Fruit fly (Drosophila melanogaster) whole organism, embryonic: ENCODE data around the gene CG7878.
A peak's percentile ranks its signal among the peaks of the same experiment; 100 is the strongest.

Experiments
- Aef1 ChIP-seq: fragments of 200-800 bp; sonication (Bioruptor generic); IDR thresholded peaks from 3 replicates; pipeline ENCODE4 v1.3.6; 2022; ENCODE audit warnings: missing biosample characterization, missing genetic modification characterization
- C15 ChIP-seq: fragments of 200-800 bp; sonication (Bioruptor generic); IDR thresholded peaks from 3 replicates; pipeline ENCODE4 v1.3.6; 2022; ENCODE audit warnings: missing biosample characterization, missing genetic modification characterization
- CG11504 ChIP-seq: fragments of 200-800 bp; sonication (Bioruptor generic); optimal IDR thresholded peaks from 3 replicates; lab custom pipeline; 2019; ENCODE audit warnings: missing biosample characterization, mild to moderate bottlenecking, missing genetic modification characterization, moderate library complexity
- CG12104 ChIP-seq: fragments of 200-800 bp; sonication (Bioruptor generic); optimal IDR thresholded peaks from 3 replicates; lab custom pipeline; 2016; ENCODE audit warnings: missing biosample characterization, missing genetic modification characterization
- CG12659 ChIP-seq: fragments of 200-800 bp; sonication (Bioruptor generic); optimal IDR thresholded peaks from 3 replicates; lab custom pipeline; 2017; ENCODE audit warnings: mild to moderate bottlenecking, missing biosample characterization, missing genetic modification reagents, missing genetic modification characterization
- CG12769 ChIP-seq: fragments of 200-800 bp; sonication (Bioruptor generic); optimal IDR thresholded peaks from 2 replicates; lab custom pipeline; 2019; ENCODE audit warnings: missing biosample characterization, mild to moderate bottlenecking, missing genetic modification characterization, moderate library complexity
- CG14667 ChIP-seq: fragments of 200-800 bp; sonication (Bioruptor generic); IDR thresholded peaks from 2 replicates; pipeline ENCODE4 v1.3.6; 2022; ENCODE audit warnings: missing biosample characterization, missing genetic modification characterization
- CG1602 ChIP-seq: fragments of 200-800 bp; sonication (Bioruptor generic); optimal IDR thresholded peaks from 3 replicates; lab custom pipeline; 2016; ENCODE audit warnings: missing biosample characterization, missing genetic modification characterization
- CG1603 ChIP-seq: fragments of 200-800 bp; sonication (Bioruptor generic); optimal IDR thresholded peaks from 2 replicates; lab custom pipeline; 2019; ENCODE audit warnings: missing biosample characterization, mild to moderate bottlenecking, missing genetic modification characterization, moderate library complexity
- CG16815 ChIP-seq: fragments of 200-800 bp; sonication (Bioruptor generic); optimal IDR thresholded peaks from 3 replicates; lab custom pipeline; 2017; ENCODE audit warnings: missing biosample characterization, mild to moderate bottlenecking, missing genetic modification characterization
- CG1832 ChIP-seq: fragments of 200-800 bp; sonication (Bioruptor generic); optimal IDR thresholded peaks from 2 replicates; lab custom pipeline; 2017; ENCODE audit warnings: missing biosample characterization, mild to moderate bottlenecking, missing genetic modification characterization, inconsistent platforms
- CG18619 ChIP-seq: fragments of 200-800 bp; sonication (Bioruptor generic); optimal IDR thresholded peaks from 3 replicates; lab custom pipeline; 2017; ENCODE audit warnings: missing biosample characterization, mild to moderate bottlenecking, missing genetic modification characterization
- CG2889 ChIP-seq: fragments of 200-800 bp; sonication (Bioruptor generic); IDR thresholded peaks from 3 replicates; pipeline ENCODE4 v1.3.6; 2022; ENCODE audit warnings: missing biosample characterization, missing genetic modification characterization
- CG3847 ChIP-seq: fragments of 200-800 bp; sonication (Bioruptor generic); IDR thresholded peaks from 2 replicates; pipeline ENCODE4 v1.3.6; 2022; ENCODE audit warnings: missing biosample characterization, missing genetic modification characterization
- CG6791 ChIP-seq: fragments of 200-800 bp; sonication (Bioruptor generic); IDR thresholded peaks from 3 replicates; pipeline ENCODE4 v1.3.6; 2022; ENCODE audit warnings: missing biosample characterization, missing genetic modification characterization; ENCODE audit not compliant: partially characterized antibody
- CG7271 ChIP-seq: fragments of 200-800 bp; sonication (Bioruptor generic); optimal IDR thresholded peaks from 2 replicates; lab custom pipeline; 2018; ENCODE audit warnings: missing biosample characterization, mild to moderate bottlenecking, missing genetic modification characterization, moderate library complexity
- CG7357 ChIP-seq: fragments of 200-800 bp; sonication (Bioruptor generic); IDR thresholded peaks from 3 replicates; pipeline ENCODE4 v1.3.6; 2022; ENCODE audit warnings: missing biosample characterization, missing genetic modification characterization
- CG7372 ChIP-seq: fragments of 200-800 bp; sonication (Bioruptor generic); IDR thresholded peaks from 2 replicates; pipeline ENCODE4 v1.3.6; 2022; ENCODE audit warnings: missing biosample characterization, missing genetic modification characterization
- CG7928 ChIP-seq: fragments of 200-800 bp; sonication (Bioruptor generic); optimal IDR thresholded peaks from 2 replicates; lab custom pipeline; 2017; ENCODE audit warnings: missing biosample characterization, mild to moderate bottlenecking, missing genetic modification characterization
- CTCF ChIP-seq: fragments of 200-800 bp; sonication (Bioruptor generic); optimal IDR thresholded peaks from 2 replicates; lab custom pipeline; 2017; ENCODE audit warnings: missing biosample characterization, mild to moderate bottlenecking, missing genetic modification characterization, moderate library complexity
- Dad ChIP-seq: fragments of 200-800 bp; sonication (Bioruptor generic); optimal IDR thresholded peaks from 3 replicates; lab custom pipeline; 2016; ENCODE audit warnings: missing biosample characterization, missing genetic modification characterization
- Dfd ChIP-seq, 2 experiments: fragments of >200 bp; optimal IDR thresholded peaks; 2 replicates each; lab custom pipeline; 2017; ENCODE audit warnings: missing biosample characterization in 2 of 2, missing genetic modification characterization in 2 of 2
- Ets97D ChIP-seq: fragments of 200-800 bp; sonication (Bioruptor generic); optimal IDR thresholded peaks from 3 replicates; lab custom pipeline; 2016; ENCODE audit warnings: missing biosample characterization, missing genetic modification characterization
- Fer3 ChIP-seq: fragments of 200-800 bp; sonication (Bioruptor generic); optimal IDR thresholded peaks from 2 replicates; lab custom pipeline; 2018; ENCODE audit warnings: missing biosample characterization, mild to moderate bottlenecking, missing genetic modification characterization, moderate library complexity
- Hr39 ChIP-seq: fragments of >200 bp; optimal IDR thresholded peaks from 2 replicates; lab custom pipeline; 2017
- NFAT ChIP-seq: fragments of 200-800 bp; sonication (Bioruptor generic); IDR thresholded peaks from 2 replicates; pipeline ENCODE4 v1.3.6; 2022; ENCODE audit warnings: missing biosample characterization, missing genetic modification characterization
- Oli ChIP-seq: fragments of 200-800 bp; sonication (Bioruptor generic); optimal IDR thresholded peaks from 2 replicates; lab custom pipeline; 2018; ENCODE audit warnings: missing biosample characterization, mild to moderate bottlenecking, missing genetic modification characterization, moderate library complexity
- Ptx1 ChIP-seq: fragments of 200-800 bp; sonication (Bioruptor generic); IDR thresholded peaks from 2 replicates; pipeline ENCODE4 v1.3.6; 2022; ENCODE audit warnings: missing biosample characterization, missing genetic modification characterization
- Side ChIP-seq: fragments of 200-800 bp; sonication (Bioruptor generic); optimal IDR thresholded peaks from 2 replicates; lab custom pipeline; 2016; ENCODE audit warnings: missing biosample characterization, missing genetic modification characterization
- btn ChIP-seq: fragments of 200-800 bp; sonication (Bioruptor generic); optimal IDR thresholded peaks from 2 replicates; lab custom pipeline; 2016; ENCODE audit warnings: missing biosample characterization, missing genetic modification characterization
- chif ChIP-seq, 2 experiments: fragments of 200-800 bp; sonication (Bioruptor generic); optimal IDR thresholded peaks; 3 replicates each; lab custom pipeline; 2016; ENCODE audit warnings: missing biosample characterization in 2 of 2, missing genetic modification characterization in 2 of 2
- gcm2 ChIP-seq: fragments of 200-800 bp; sonication (Bioruptor generic); optimal IDR thresholded peaks from 2 replicates; lab custom pipeline; 2016; ENCODE audit warnings: missing biosample characterization, missing genetic modification characterization
- ham ChIP-seq: fragments of 200-800 bp; sonication (Bioruptor generic); IDR thresholded peaks from 2 replicates; pipeline ENCODE4 v1.3.6; 2022; ENCODE audit warnings: missing biosample characterization, missing genetic modification characterization
- inv ChIP-seq: fragments of 200-800 bp; sonication (Bioruptor generic); IDR thresholded peaks from 2 replicates; pipeline ENCODE4 v1.3.6; 2022; ENCODE audit warnings: missing biosample characterization, missing genetic modification characterization; ENCODE audit not compliant: partially characterized antibody
- jumu ChIP-seq: fragments of 200-800 bp; sonication (Bioruptor generic); optimal IDR thresholded peaks from 3 replicates; lab custom pipeline; 2016; ENCODE audit warnings: missing biosample characterization, missing genetic modification characterization
- kni ChIP-seq: fragments of 200-800 bp; sonication (Bioruptor generic); optimal IDR thresholded peaks from 3 replicates; lab custom pipeline; 2017; ENCODE audit warnings: mild to moderate bottlenecking, missing biosample characterization, missing genetic modification reagents, missing genetic modification characterization
- knrl ChIP-seq: fragments of 200-800 bp; sonication (Bioruptor generic); IDR thresholded peaks from 3 replicates; pipeline ENCODE4 v1.3.6; 2022; ENCODE audit warnings: missing biosample characterization, missing genetic modification characterization; ENCODE audit not compliant: partially characterized antibody
- maf-S ChIP-seq: fragments of 200-800 bp; sonication (Bioruptor generic); optimal IDR thresholded peaks from 2 replicates; lab custom pipeline; 2016; ENCODE audit warnings: missing biosample characterization, missing genetic modification characterization
- nmo ChIP-seq: fragments of 200-800 bp; sonication (Bioruptor generic); optimal IDR thresholded peaks from 2 replicates; lab custom pipeline; 2018; ENCODE audit warnings: missing biosample characterization, mild to moderate bottlenecking, missing genetic modification characterization, moderate library complexity
- otp ChIP-seq: fragments of 200-800 bp; sonication (Bioruptor generic); IDR thresholded peaks from 3 replicates; pipeline ENCODE4, ENCODE4 v1.3.6; 2022; ENCODE audit warnings: missing biosample characterization, missing genetic modification characterization
- pita ChIP-seq: fragments of 200-800 bp; sonication (Bioruptor generic); optimal IDR thresholded peaks from 2 replicates; lab custom pipeline; 2017; ENCODE audit warnings: missing biosample characterization, mild to moderate bottlenecking, missing genetic modification characterization
- psq ChIP-seq: fragments of 200-800 bp; sonication (Bioruptor generic); optimal IDR thresholded peaks from 2 replicates; lab custom pipeline; 2017; ENCODE audit warnings: missing biosample characterization, missing genetic modification characterization
- sc ChIP-seq, 3 experiments: fragments of >200 bp in 2 of 3; fragments of 200-800 bp in 1 of 3; sonication (Bioruptor generic) in 1 of 3; optimal IDR thresholded peaks; 2 replicates in 2 of 3; 3 replicates in 1 of 3; lab custom pipeline; 2017; ENCODE audit warnings: mild to moderate bottlenecking in 1 of 3, missing biosample characterization in 1 of 3, missing genetic modification characterization in 1 of 3, missing genetic modification reagents in 1 of 3
- so ChIP-seq: fragments of 200-800 bp; sonication (Bioruptor generic); IDR thresholded peaks from 3 replicates; pipeline ENCODE4 v1.3.6; 2022; ENCODE audit warnings: missing biosample characterization, missing genetic modification characterization
- twi ChIP-seq: fragments of 200-800 bp; optimal IDR thresholded peaks from 2 replicates; lab custom pipeline; 2019; ENCODE audit warnings: missing biosample characterization, mild to moderate bottlenecking, missing genetic modification characterization, moderate library complexity
- unc-4 ChIP-seq: fragments of 200-800 bp; sonication (Bioruptor generic); IDR thresholded peaks from 2 replicates; pipeline ENCODE4 v1.3.6; 2022; ENCODE audit warnings: missing biosample characterization, missing genetic modification characterization; ENCODE audit not compliant: partially characterized antibody
- vfl ChIP-seq: fragments of 200-800 bp; sonication (Bioruptor generic); optimal IDR thresholded peaks from 2 replicates; lab custom pipeline; 2016; ENCODE audit warnings: missing biosample characterization, missing genetic modification characterization
- vvl ChIP-seq: fragments of 200-800 bp; sonication (Bioruptor generic); IDR thresholded peaks from 2 replicates; pipeline ENCODE4 v1.3.6; 2022; ENCODE audit warnings: missing biosample characterization, missing genetic modification characterization
- wdn ChIP-seq: fragments of 200-800 bp; sonication (Bioruptor generic); IDR thresholded peaks from 2 replicates; pipeline ENCODE4 v1.3.6; 2022; ENCODE audit warnings: missing biosample characterization, missing genetic modification characterization
- zfh2 ChIP-seq: fragments of 200-800 bp; sonication (Bioruptor generic); optimal IDR thresholded peaks from 2 replicates; lab custom pipeline; 2016; ENCODE audit warnings: missing biosample characterization, missing genetic modification characterization

CG7878 gene

dm6 chr3R:8126316-8127150 lies 4.0 kb downstream of the CG7878 start, which contains the start of the genes CG9667 and Arl8 (continued):
- no peak for TF ChIP-seq inv (GFP tag; lab: Robert Waterston, UW)
- no peak for TF ChIP-seq CTCF (GFP tag; lab: Kevin White, UChicago)
- TF ChIP-seq CG12104: peak; percentile 70
- TF ChIP-seq twi (tag; lab: Kevin White, UChicago): peak; percentile 34
- no peak for TF ChIP-seq CG7271
- TF ChIP-seq chif (GFP tag; optimal IDR thresholded peaks at IDR 0.05; lab: Kevin White, UChicago): peak in 1 of 2 experiments; percentile 19
- TF ChIP-seq CG1603: peak; percentile 42
- TF ChIP-seq CG16815 (GFP tag; lab: Kevin White, UChicago): peak; percentile 8
- TF ChIP-seq Aef1: peak; percentile 58
- TF ChIP-seq otp: no peak
- TF ChIP-seq psq (GFP tag; lab: Kevin White, UChicago): peak; percentile 38
- TF ChIP-seq CG1832: no peak
- TF ChIP-seq Oli (tag; lab: Kevin White, UChicago): peak; percentile 53
- TF ChIP-seq CG12769: peak; percentile 56
- peak; percentile 62 for TF ChIP-seq Fer3 (tag; lab: Kevin White, UChicago)
- TF ChIP-seq CG1602 (GFP tag; lab: Kevin White, UChicago): peak; percentile 71
- no peak for TF ChIP-seq Dad
- peak; percentile 33 for TF ChIP-seq kni (GFP tag; lab: Kevin White, UChicago)
- TF ChIP-seq unc-4 (GFP tag; lab: Robert Waterston, UW): no peak
- TF ChIP-seq C15 (GFP tag; lab: Robert Waterston, UW): no peak
- TF ChIP-seq Side (GFP tag; lab: Kevin White, UChicago): no peak
- TF ChIP-seq so (GFP tag; lab: Robert Waterston, UW): no peak
- peak; percentile 65 for TF ChIP-seq CG14667
- TF ChIP-seq Ets97D (GFP tag; lab: Kevin White, UChicago): peak; percentile 38
- TF ChIP-seq CG18619: peak; percentile 37
- peak; percentile 86 for TF ChIP-seq nmo (GFP tag; lab: Kevin White, UChicago)
- TF ChIP-seq vvl (GFP tag; lab: Robert Waterston, UW): peak; percentile 68
- TF ChIP-seq pita (GFP tag; lab: Kevin White, UChicago): no peak
- TF ChIP-seq wdn (GFP tag; lab: Robert Waterston, UW): no peak
- TF ChIP-seq Dfd (GFP tag; optimal IDR thresholded peaks at IDR 0.05; lab: Kevin White, UChicago): no peak
- TF ChIP-seq CG6791 (GFP tag; lab: Robert Waterston, UW): no peak
- TF ChIP-seq CG2889: no peak
- 0 out of 2 replicates have a peak, but pooled peaks have one; percentile 52 for TF ChIP-seq NFAT
- TF ChIP-seq CG7928: peak; percentile 7
- no peak for TF ChIP-seq btn
- TF ChIP-seq CG11504 (tag; lab: Kevin White, UChicago): peak; percentile 75
- peak; percentile 67 for TF ChIP-seq CG3847 (GFP tag; lab: Robert Waterston, UW)
- no peak for TF ChIP-seq maf-S (GFP tag; lab: Kevin White, UChicago)
- TF ChIP-seq vfl (GFP tag; lab: Kevin White, UChicago): no peak
- no peak for TF ChIP-seq Hr39 (lab: Kevin White, UChicago)
- TF ChIP-seq gcm2: no peak
- TF ChIP-seq ham (GFP tag; lab: Robert Waterston, UW): no peak
- TF ChIP-seq CG7357 (GFP tag; lab: Robert Waterston, UW): no peak
- no peak for TF ChIP-seq sc (optimal IDR thresholded peaks at IDR 0.05; lab: Kevin White, UChicago)
- TF ChIP-seq sc (GFP tag; optimal IDR thresholded peaks at IDR 0.05; lab: Kevin White, UChicago): peak; percentile 5
- TF ChIP-seq CG12659 (GFP tag; lab: Kevin White, UChicago): peak; percentile 86
- TF ChIP-seq knrl: no peak; the same call in 2 of the 3 replicates
- peak; percentile 78 for TF ChIP-seq Ptx1 (GFP tag; lab: Robert Waterston, UW)
- no peak for TF ChIP-seq zfh2 (GFP tag; lab: Kevin White, UChicago)
- TF ChIP-seq jumu (GFP tag; lab: Kevin White, UChicago): no peak
- TF ChIP-seq CG7372 (GFP tag; lab: Robert Waterston, UW): 0 out of 2 replicates have a peak, but pooled peaks have one; percentile 27
